Fruit fly (Drosophila melanogaster): ENCODE data around the gene CG2233.
A peak's percentile ranks its signal among the peaks of the same experiment; 100 is the strongest.

Gene CG2233

DNA sequence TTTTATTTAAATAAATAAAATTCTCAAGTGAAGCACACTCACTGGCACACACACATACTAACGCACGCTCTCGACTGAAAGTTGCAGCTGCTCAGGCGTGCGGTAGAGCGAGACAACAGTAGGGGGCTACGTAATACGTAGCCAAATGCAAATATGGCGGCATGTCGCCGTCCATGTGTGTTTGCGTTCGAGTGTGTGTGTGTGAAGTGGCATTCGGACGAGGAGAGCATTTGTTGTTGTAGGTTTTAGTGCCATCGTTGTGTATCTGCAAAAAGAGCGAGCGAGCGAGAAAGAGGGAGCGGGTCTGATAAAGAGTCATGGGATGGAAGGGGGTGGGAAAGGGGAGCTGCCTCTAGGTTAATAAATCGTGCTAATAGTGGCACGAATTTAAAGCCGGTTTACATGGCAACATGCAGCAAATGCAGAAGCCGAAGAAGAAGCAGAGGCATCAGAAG is 21.2 kb upstream of the CG2233 start (continued):
- TF ChIP-seq rib (GFP tag; IDR thresholded peaks at IDR 0.05) (peak; percentile 78; the same call in 1 of the 2 replicates), run (tag; optimal IDR thresholded peaks at IDR 0.05) (no peak), en (GFP tag; optimal IDR thresholded peaks at IDR 0.05) (no peak), dmrt99B (tag; optimal IDR thresholded peaks at IDR 0.05) (no peak), Stat92E (GFP tag; optimal IDR thresholded peaks at IDR 0.05) (no peak), CG12942 (GFP tag; optimal IDR thresholded peaks at IDR 0.05) (no peak), hth (optimal IDR thresholded peaks at IDR 0.05) (no peak), kay (GFP tag; optimal IDR thresholded peaks at IDR 0.05) (no peak), Dip3 (GFP tag; optimal IDR thresholded peaks at IDR 0.05) (no peak), bbx (GFP tag; IDR thresholded peaks at IDR 0.05; ENCODE audit: partially characterized antibody) (no peak), caup (GFP tag; optimal IDR thresholded peaks at IDR 0.05; ENCODE audit: severe bottlenecking) (no peak), Xrp1 (GFP tag; IDR thresholded peaks at IDR 0.05) (no peak), dysf (GFP tag; IDR thresholded peaks at IDR 0.05) (no peak), ken (GFP tag; IDR thresholded peaks at IDR 0.05) (no peak), gsb (GFP tag; IDR thresholded peaks at IDR 0.05) (no peak), ind (GFP tag; optimal IDR thresholded peaks at IDR 0.05) (no peak), Nf-YC (tag; optimal IDR thresholded peaks at IDR 0.05) (peak; percentile 35), CG32772 (GFP tag; IDR thresholded peaks at IDR 0.05) (no peak), Nf-YA (GFP tag; IDR thresholded peaks at IDR 0.05) (no peak), CG8765 (GFP tag; IDR thresholded peaks at IDR 0.05) (peak; percentile 37; the same call in 1 of the 2 replicates), CG1529 (GFP tag; optimal IDR thresholded peaks at IDR 0.05) (no peak), CG33557 (GFP tag; optimal IDR thresholded peaks at IDR 0.05) (no peak), abd-A (tag; optimal IDR thresholded peaks at IDR 0.05) (peak; percentile 86), da (GFP tag; optimal IDR thresholded peaks at IDR 0.05) (peak; percentile 18), prd (optimal IDR thresholded peaks at IDR 0.05) (no peak), prd (GFP tag; IDR thresholded peaks at IDR 0.05) (no peak), E2f2 (GFP tag; IDR thresholded peaks at IDR 0.05) (no peak; the same call in 1 of the 2 replicates), knrl (GFP tag; IDR thresholded peaks at IDR 0.05; ENCODE audit: partially characterized antibody) (no peak), pfk (GFP tag; optimal IDR thresholded peaks at IDR 0.05) (no peak), CG1832 (GFP tag; optimal IDR thresholded peaks at IDR 0.05) (peak; percentile 74), NC2β (GFP tag; optimal IDR thresholded peaks at IDR 0.05) (no peak), CG11093 (GFP tag; IDR thresholded peaks at IDR 0.05) (no peak), Kr (GFP tag; optimal IDR thresholded peaks at IDR 0.05) (no peak), D (optimal IDR thresholded peaks at IDR 0.05) (no peak), D (GFP tag; optimal IDR thresholded peaks at IDR 0.05) (no peak), CG6791 (GFP tag; IDR thresholded peaks at IDR 0.05; ENCODE audit: partially characterized antibody) (no peak), C15 (GFP tag; IDR thresholded peaks at IDR 0.05) (no peak), Abd-B (GFP tag; optimal IDR thresholded peaks at IDR 0.05) (no peak), oc (tag; optimal IDR thresholded peaks at IDR 0.05) (peak; percentile 31), p53 (GFP tag; optimal IDR thresholded peaks at IDR 0.05) (no peak), CG18619 (GFP tag; optimal IDR thresholded peaks at IDR 0.05) (peak; percentile 10), CG30020 (tag; optimal IDR thresholded peaks at IDR 0.05) (no peak), CG3726 (GFP tag; IDR thresholded peaks at IDR 0.05) (no peak), CG1024 (GFP tag; IDR thresholded peaks at IDR 0.05) (no peak), crol (GFP tag; IDR thresholded peaks at IDR 0.05) (peak; percentile 93), CkIIα-i1 (GFP tag; IDR thresholded peaks at IDR 0.05) (no peak), CG11696 (GFP tag; IDR thresholded peaks at IDR 0.05) (no peak), NK7.1 (GFP tag; optimal IDR thresholded peaks at IDR 0.05) (no peak), ewg (GFP tag; optimal IDR thresholded peaks at IDR 0.05) (peak; percentile 22), Gsc (GFP tag; IDR thresholded peaks at IDR 0.05) (no peak), CG7556 (GFP tag; optimal IDR thresholded peaks at IDR 0.05) (no peak), lab (GFP tag; optimal IDR thresholded peaks at IDR 0.05) (peak; percentile 15)

All from whole organism, embryonic.